Worm (Caenorhabditis elegans): Measurements from ENCODE around the gene W05E10.2.

DNA sequence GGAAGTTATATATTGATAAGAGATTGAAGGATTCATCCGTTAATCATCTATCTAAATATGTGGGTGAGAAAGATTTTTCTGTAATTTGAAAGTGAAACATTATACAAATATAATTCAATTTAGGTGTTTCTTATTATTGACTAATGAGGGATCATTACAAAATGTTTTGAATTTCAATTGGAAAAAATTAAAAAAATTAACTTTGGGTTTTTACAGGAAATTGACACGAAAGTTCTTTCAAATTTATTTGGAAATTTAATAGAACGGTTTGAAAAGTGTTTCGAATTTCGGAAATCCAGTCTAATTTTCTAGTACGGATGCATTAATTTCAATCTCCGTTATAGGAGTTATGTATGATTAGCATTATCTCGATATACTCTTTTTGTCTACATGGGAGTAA is 33.9 kb upstream of the W05E10.2 start:
- TF ChIP-seq pqm-1 (tag; optimal IDR thresholded peaks at IDR 0.05) (no peak), elt-3 (tag; optimal IDR thresholded peaks at IDR 0.05) (no peak), nhr-90 (tag; optimal IDR thresholded peaks at IDR 0.05; ENCODE audit: poor library complexity) (no peak), sox-4 (tag; optimal IDR thresholded peaks at IDR 0.05) (no peak), ama-1 (optimal IDR thresholded peaks at IDR 0.05) (no peak), zag-1 (tag; optimal IDR thresholded peaks at IDR 0.05) (no peak), F16B12.6 (tag; optimal IDR thresholded peaks at IDR 0.05) (no peak)
